Worm (Caenorhabditis elegans) whole organism, mixed stage, embryonic: Measurements from ENCODE around the gene C43D7.4.

Source experiments
- ceh-39 ChIP-seq: fragments of 150-350 bp; optimal IDR thresholded peaks from 2 replicates; lab custom pipeline; 2014; ENCODE audit warnings: missing biosample characterization, missing genetic modification characterization
- cnd-1 ChIP-seq: fragments of 200-800 bp; sonication (Bioruptor generic); optimal IDR thresholded peaks from 2 replicates; lab custom pipeline; 2018; ENCODE audit warnings: mild to moderate bottlenecking, missing genetic modification characterization, missing compliant biosample characterization
- mls-2 ChIP-seq: sonication (generic microtip); optimal IDR thresholded peaks from 2 replicates; lab custom pipeline; 2016; ENCODE audit warnings: mild to moderate bottlenecking, missing genetic modification characterization, moderate library complexity, missing compliant biosample characterization
- nhr-28 ChIP-seq: fragments of 150-350 bp; optimal IDR thresholded peaks from 2 replicates; lab custom pipeline; 2014; ENCODE audit warnings: missing biosample characterization, missing genetic modification characterization
- pha-4 ChIP-seq: fragments of 150-350 bp; optimal IDR thresholded peaks from 2 replicates; lab custom pipeline; 2018; ENCODE audit warnings: missing biosample characterization, missing genetic modification reagents, missing genetic modification characterization
- sptf-1 ChIP-seq: sonication (generic microtip); optimal IDR thresholded peaks from 2 replicates; lab custom pipeline; 2017; ENCODE audit warnings: mild to moderate bottlenecking, missing genetic modification characterization, moderate library complexity, missing compliant biosample characterization
- tbx-8 ChIP-seq: fragments of 200-800 bp; sonication (Bioruptor generic); optimal IDR thresholded peaks from 2 replicates; lab custom pipeline; 2018; ENCODE audit warnings: mild to moderate bottlenecking, missing genetic modification characterization, moderate library complexity, missing compliant biosample characterization

DNA sequence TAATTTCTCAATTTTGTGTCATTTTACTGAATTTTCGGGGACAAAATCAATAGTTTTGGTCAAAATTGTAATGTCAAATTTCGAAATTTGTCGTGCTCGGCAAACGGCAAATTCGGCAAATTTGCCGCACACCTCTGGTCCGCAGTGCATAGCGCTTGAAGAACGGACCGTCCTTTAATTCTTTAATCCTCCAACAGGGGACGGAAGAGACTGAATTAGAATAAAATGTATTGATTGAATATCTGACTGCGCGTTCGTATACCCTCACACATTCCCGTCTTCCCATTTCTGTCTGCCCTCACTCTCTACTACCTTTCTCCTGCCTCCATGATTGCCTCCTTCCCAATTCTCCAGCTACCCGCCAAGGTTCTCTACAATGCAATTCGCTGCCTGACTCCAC is 23.0 kb downstream of the C43D7.4 start, which contains the start of gene F55C9.14:
- TF ChIP-seq sptf-1 (tag; lab: Kevin White, UChicago), result no peak
- no peak for TF ChIP-seq mls-2 (tag; lab: Kevin White, UChicago)
- no peak for TF ChIP-seq nhr-28 (tag; lab: Kevin White, UChicago)
- no peak for TF ChIP-seq tbx-8
- TF ChIP-seq cnd-1, result no peak
- TF ChIP-seq ceh-39 (tag; lab: Kevin White, UChicago), result no peak
- TF ChIP-seq pha-4, result no peak
